Worm (Caenorhabditis elegans) whole organism, L1 larva: ENCODE results near the gene glb-6.

Experiments used
- dpl-1 ChIP-seq, 3 experiments: fragments of 150-350 bp in 2 of 3; sonication (generic microtip) in 1 of 3; optimal IDR thresholded peaks; 2 replicates each; lab custom pipeline; 2014 to 2017; ENCODE audit warnings: missing biosample characterization in 3 of 3, missing genetic modification characterization in 3 of 3, missing genetic modification reagents in 3 of 3
- ets-5 ChIP-seq: fragments of 200-800 bp; sonication (Bioruptor generic); IDR thresholded peaks from 2 replicates; pipeline ENCODE4 v1.3.6; 2022; ENCODE audit warnings: missing genetic modification characterization, missing compliant biosample characterization

- TF ChIP-seq ets-5 (GFP tag; lab: Robert Waterston, UW): no peak
- TF ChIP-seq dpl-1 (GFP tag; optimal IDR thresholded peaks at IDR 0.05; lab: Kevin White, UChicago): no peak
Observed at ce11 chrV:5559882-5560281, 10.5 kb downstream of the glb-6 start.
